Worm (Caenorhabditis elegans) whole organism, L4/young adult: ENCODE data around the gene T20G5.13.

ENCODE experiments used
- dao-5 ChIP-seq: sonication (generic microtip); optimal IDR thresholded peaks from 2 replicates; lab custom pipeline; 2016; ENCODE audit warnings: missing genotype, missing genetic modification characterization, moderate library complexity, missing compliant biosample characterization
- him-1 ChIP-seq: sonication (generic microtip); optimal IDR thresholded peaks from 2 replicates; lab custom pipeline; 2016; ENCODE audit warnings: missing genotype, missing genetic modification reagents, missing genetic modification characterization, missing compliant biosample characterization

DNA sequence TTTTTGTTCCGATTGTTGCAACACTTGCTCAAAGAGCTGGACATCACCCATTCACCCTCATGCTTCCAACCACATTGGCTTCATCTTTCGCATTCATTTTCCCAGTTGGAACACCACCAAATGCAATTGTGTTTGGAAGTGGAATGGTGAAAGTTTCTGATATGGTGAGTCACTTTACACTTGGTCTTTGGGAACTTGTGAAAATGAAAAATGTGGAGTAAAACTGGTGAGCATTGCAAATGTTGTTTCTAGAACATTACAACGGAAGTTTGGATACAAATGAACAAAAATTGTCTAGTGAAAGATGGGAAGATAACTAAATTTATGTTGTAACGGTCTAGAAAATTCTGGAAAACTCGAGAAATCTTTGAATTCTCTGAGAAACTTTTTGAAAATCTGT lies 44.9 kb downstream of the T20G5.13 start:
- TF ChIP-seq him-1 (tag; lab: Kevin White, UChicago) (no peak), dao-5 (tag; lab: Kevin White, UChicago) (no peak)
